Worm (Caenorhabditis elegans) whole organism, mixed stage, embryonic: ENCODE measurements around the gene F17A2.16.

ENCODE experiments used
- cnd-1 ChIP-seq: fragments of 200-800 bp; sonication (Bioruptor generic); optimal IDR thresholded peaks from 2 replicates; lab custom pipeline; 2018; ENCODE audit warnings: mild to moderate bottlenecking, missing genetic modification characterization, missing compliant biosample characterization
- pha-4 ChIP-seq: fragments of 150-350 bp; optimal IDR thresholded peaks from 2 replicates; lab custom pipeline; 2018; ENCODE audit warnings: missing biosample characterization, missing genetic modification reagents, missing genetic modification characterization
- unc-39 ChIP-seq: fragments of 150-350 bp; optimal IDR thresholded peaks from 2 replicates; lab custom pipeline; 2014; ENCODE audit warnings: missing biosample characterization, missing genetic modification characterization

DNA sequence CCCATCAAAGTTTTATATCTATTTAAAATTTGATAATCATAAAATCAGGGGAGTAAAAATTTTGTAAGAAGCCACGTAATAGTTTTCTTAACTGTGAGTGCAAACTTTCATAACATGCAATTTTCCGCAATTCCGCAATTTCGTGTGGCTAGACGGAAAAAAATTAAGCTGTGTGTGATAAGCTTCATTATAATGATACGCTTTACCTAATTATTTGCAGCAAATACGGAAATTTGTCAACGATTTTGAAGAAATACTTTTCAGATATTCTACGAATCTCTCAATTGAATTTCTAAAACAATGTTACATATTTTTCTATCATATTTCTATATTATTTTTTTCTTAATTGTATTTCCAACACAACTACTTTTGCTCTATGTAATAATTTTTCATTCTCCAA lies 23.5 kb downstream of the F17A2.16 start, which contains the start of gene srd-46:
- TF ChIP-seq pha-4 (tag; lab: Kevin White, UChicago) (no peak), unc-39 (tag; lab: Kevin White, UChicago) (no peak), cnd-1 (tag; lab: Kevin White, UChicago) (no peak)
